Fruit fly (Drosophila melanogaster) whole organism, embryonic: ENCODE results near the gene CG12024.

Experiments
- Abd-B ChIP-seq: fragments of 200-800 bp; sonication (Bioruptor generic); optimal IDR thresholded peaks from 2 replicates; lab custom pipeline; 2018; ENCODE audit warnings: missing biosample characterization, mild to moderate bottlenecking, missing genetic modification characterization, moderate library complexity
- Antp ChIP-seq: fragments of 200-800 bp; sonication (Bioruptor generic); optimal IDR thresholded peaks from 3 replicates; lab custom pipeline; 2016; ENCODE audit warnings: missing biosample characterization, missing genetic modification characterization
- Atf6 ChIP-seq: fragments of 200-800 bp; sonication (Bioruptor generic); IDR thresholded peaks from 2 replicates; pipeline ENCODE4 v1.3.6; 2022; ENCODE audit warnings: missing biosample characterization, missing genetic modification characterization
- C15 ChIP-seq: fragments of 200-800 bp; sonication (Bioruptor generic); IDR thresholded peaks from 3 replicates; pipeline ENCODE4 v1.3.6; 2022; ENCODE audit warnings: missing biosample characterization, missing genetic modification characterization
- CG11093 ChIP-seq: fragments of 200-800 bp; sonication (Bioruptor generic); IDR thresholded peaks from 3 replicates; pipeline ENCODE4 v1.3.6; 2022; ENCODE audit warnings: missing biosample characterization, missing genetic modification characterization
- CG11247 ChIP-seq: fragments of 200-800 bp; sonication (Bioruptor generic); IDR thresholded peaks from 2 replicates; pipeline ENCODE4 v1.3.6; 2022; ENCODE audit warnings: missing biosample characterization, missing genetic modification characterization
- CG14441 ChIP-seq: fragments of 200-800 bp; sonication (Bioruptor generic); IDR thresholded peaks from 2 replicates; pipeline ENCODE4 v1.3.6; 2022; ENCODE audit warnings: missing biosample characterization, missing genetic modification characterization
- CG14667 ChIP-seq: fragments of 200-800 bp; sonication (Bioruptor generic); IDR thresholded peaks from 2 replicates; pipeline ENCODE4 v1.3.6; 2022; ENCODE audit warnings: missing biosample characterization, missing genetic modification characterization
- CG15011 ChIP-seq: fragments of 200-800 bp; sonication (Bioruptor generic); optimal IDR thresholded peaks from 3 replicates; lab custom pipeline; 2018; ENCODE audit warnings: missing biosample characterization, mild to moderate bottlenecking, missing genetic modification characterization
- CG17359 ChIP-seq: fragments of 200-800 bp; sonication (Bioruptor generic); optimal IDR thresholded peaks from 3 replicates; lab custom pipeline; 2018; ENCODE audit warnings: missing biosample characterization, mild to moderate bottlenecking, missing genetic modification characterization, moderate library complexity
- CG17568 ChIP-seq: fragments of 200-800 bp; sonication (Bioruptor generic); optimal IDR thresholded peaks from 2 replicates; lab custom pipeline; 2018; ENCODE audit warnings: missing biosample characterization, mild to moderate bottlenecking, missing genetic modification characterization, moderate library complexity
- CG18764 ChIP-seq: fragments of 200-800 bp; sonication (Bioruptor generic); optimal IDR thresholded peaks from 3 replicates; lab custom pipeline; 2016; ENCODE audit warnings: missing biosample characterization, missing genetic modification characterization
- CG2199 ChIP-seq: fragments of 200-800 bp; sonication (Bioruptor generic); IDR thresholded peaks from 3 replicates; pipeline ENCODE4 v1.3.6; 2022; ENCODE audit warnings: missing biosample characterization, missing genetic modification characterization
- CG2875 ChIP-seq: fragments of 200-800 bp; sonication (Bioruptor generic); optimal IDR thresholded peaks from 2 replicates; lab custom pipeline; 2017; ENCODE audit warnings: missing biosample characterization, mild to moderate bottlenecking, missing genetic modification characterization, missing genetic modification reagents
- CG31224 ChIP-seq: fragments of 200-800 bp; sonication (Bioruptor generic); IDR thresholded peaks from 2 replicates; pipeline ENCODE4 v1.3.6; 2022; ENCODE audit warnings: missing biosample characterization, missing genetic modification characterization
- CG31365 ChIP-seq: fragments of 200-800 bp; sonication (Bioruptor generic); optimal IDR thresholded peaks from 2 replicates; lab custom pipeline; 2018; ENCODE audit warnings: missing biosample characterization, mild to moderate bottlenecking, missing genetic modification characterization
- CG31388 ChIP-seq: fragments of 200-800 bp; sonication (Bioruptor generic); optimal IDR thresholded peaks from 2 replicates; lab custom pipeline; 2016; ENCODE audit warnings: missing biosample characterization, missing genetic modification characterization
- CG3281 ChIP-seq: fragments of 200-800 bp; sonication (Bioruptor generic); optimal IDR thresholded peaks from 3 replicates; lab custom pipeline; 2017; ENCODE audit warnings: missing biosample characterization, mild to moderate bottlenecking, missing genetic modification characterization
- CG3847 ChIP-seq: fragments of 200-800 bp; sonication (Bioruptor generic); IDR thresholded peaks from 2 replicates; pipeline ENCODE4 v1.3.6; 2022; ENCODE audit warnings: missing biosample characterization, missing genetic modification characterization
- CG6254 ChIP-seq: fragments of 200-800 bp; sonication (Bioruptor generic); optimal IDR thresholded peaks from 3 replicates; lab custom pipeline; 2017; ENCODE audit warnings: mild to moderate bottlenecking, missing biosample characterization, missing genetic modification reagents, missing genetic modification characterization
- CG6654 ChIP-seq: fragments of 200-800 bp; sonication (Bioruptor generic); optimal IDR thresholded peaks from 2 replicates; lab custom pipeline; 2017; ENCODE audit warnings: missing biosample characterization, mild to moderate bottlenecking, missing genetic modification characterization
- CG6689 ChIP-seq: fragments of 200-800 bp; sonication (Bioruptor generic); IDR thresholded peaks from 2 replicates; pipeline ENCODE4 v1.3.6; 2022; ENCODE audit warnings: missing biosample characterization, missing genetic modification characterization
- CG7271 ChIP-seq: fragments of 200-800 bp; sonication (Bioruptor generic); optimal IDR thresholded peaks from 2 replicates; lab custom pipeline; 2018; ENCODE audit warnings: missing biosample characterization, mild to moderate bottlenecking, missing genetic modification characterization, moderate library complexity
- CG7745 ChIP-seq: fragments of 200-800 bp; sonication (Bioruptor generic); optimal IDR thresholded peaks from 2 replicates; lab custom pipeline; 2018; ENCODE audit warnings: missing biosample characterization, mild to moderate bottlenecking, missing genetic modification characterization, moderate library complexity
- CG9797 ChIP-seq: fragments of 200-800 bp; sonication (Bioruptor generic); optimal IDR thresholded peaks from 3 replicates; lab custom pipeline; 2018; ENCODE audit warnings: missing biosample characterization, mild to moderate bottlenecking, missing genetic modification characterization
- Doc2 ChIP-seq: fragments of 200-800 bp; sonication (Bioruptor generic); IDR thresholded peaks from 2 replicates; pipeline ENCODE4 v1.3.6; 2022; ENCODE audit warnings: missing biosample characterization, missing genetic modification characterization
- Doc3 ChIP-seq: fragments of 200-800 bp; sonication (Bioruptor generic); IDR thresholded peaks from 3 replicates; pipeline ENCODE4 v1.3.6; 2022; ENCODE audit warnings: missing biosample characterization, missing genetic modification characterization; ENCODE audit not compliant: partially characterized antibody
- E2f2 ChIP-seq: fragments of 200-800 bp; sonication (Bioruptor generic); IDR thresholded peaks from 2 replicates; pipeline ENCODE4 v1.3.6; 2022; ENCODE audit warnings: missing biosample characterization, missing genetic modification characterization
- Ets65A ChIP-seq: fragments of 200-800 bp; sonication (Bioruptor generic); peaks from one replicate; lab custom pipeline; 2016; ENCODE audit warnings: missing biosample characterization, missing genetic modification characterization
- Hmx ChIP-seq: fragments of 200-800 bp; sonication (Bioruptor generic); optimal IDR thresholded peaks from 2 replicates; lab custom pipeline; 2016; ENCODE audit warnings: missing biosample characterization, missing genetic modification characterization
- Kr ChIP-seq: fragments of 200-800 bp; sonication (Bioruptor generic); optimal IDR thresholded peaks from 2 replicates; lab custom pipeline; 2017; ENCODE audit warnings: missing biosample characterization, mild to moderate bottlenecking, missing genetic modification characterization
- Pdp1 ChIP-seq, 2 experiments: fragments of 200-800 bp; sonication (Bioruptor generic); optimal IDR thresholded peaks; 3 replicates each; lab custom pipeline; 2016; ENCODE audit warnings: missing biosample characterization in 2 of 2, missing genetic modification characterization in 2 of 2, mild to moderate bottlenecking in 1 of 2, moderate library complexity in 1 of 2
- Poxn ChIP-seq: fragments of 200-800 bp; sonication (Bioruptor generic); IDR thresholded peaks from 2 replicates; pipeline ENCODE4 v1.3.6; 2022; ENCODE audit warnings: missing biosample characterization, missing genetic modification characterization
- Ravus ChIP-seq: fragments of 200-800 bp; sonication (Bioruptor generic); IDR thresholded peaks from 2 replicates; pipeline ENCODE4 v1.3.6; 2022; ENCODE audit warnings: missing biosample characterization, missing genetic modification characterization
- ac ChIP-seq: fragments of 200-800 bp; sonication (Bioruptor generic); optimal IDR thresholded peaks from 3 replicates; lab custom pipeline; 2017; ENCODE audit warnings: missing biosample characterization, mild to moderate bottlenecking, missing genetic modification characterization
- ase ChIP-seq: fragments of 200-800 bp; sonication (Bioruptor generic); IDR thresholded peaks from 3 replicates; pipeline ENCODE4 v1.3.6; 2022; ENCODE audit warnings: missing biosample characterization, missing genetic modification characterization
- cas ChIP-seq: fragments of 200-800 bp; sonication (Bioruptor generic); IDR thresholded peaks from 2 replicates; pipeline ENCODE4 v1.3.6; 2022; ENCODE audit warnings: missing biosample characterization, missing genetic modification characterization
- chn ChIP-seq: fragments of 200-800 bp; sonication (Bioruptor generic); optimal IDR thresholded peaks from 2 replicates; lab custom pipeline; 2016; ENCODE audit warnings: missing biosample characterization, missing genetic modification characterization
- esg ChIP-seq: fragments of 200-800 bp; sonication (Bioruptor generic); conservative IDR thresholded peaks from 2 replicates; pipeline ENCODE4 v1.3.6; 2022; ENCODE audit warnings: missing biosample characterization, missing genetic modification characterization
- her ChIP-seq: fragments of 200-800 bp; sonication (Bioruptor generic); optimal IDR thresholded peaks from 2 replicates; lab custom pipeline; 2016; ENCODE audit warnings: missing biosample characterization, missing genetic modification characterization
- odd ChIP-seq: fragments of 200-800 bp; sonication (Bioruptor generic); optimal IDR thresholded peaks from 2 replicates; lab custom pipeline; 2017; ENCODE audit warnings: missing biosample characterization, mild to moderate bottlenecking, missing genetic modification characterization
- prd ChIP-seq, 3 experiments: fragments of >200 bp in 2 of 3; fragments of 200-800 bp in 1 of 3; sonication (Bioruptor generic) in 1 of 3; optimal IDR thresholded peaks in 2 of 3; IDR thresholded peaks in 1 of 3; 2 replicates in 2 of 3; 3 replicates in 1 of 3; pipeline versions ENCODE4 v1.3.6 to Lab custom; 2017 to 2022; ENCODE audit warnings: missing biosample characterization in 1 of 3, missing genetic modification characterization in 1 of 3
- repo ChIP-seq: fragments of 200-800 bp; sonication (Bioruptor generic); optimal IDR thresholded peaks from 2 replicates; lab custom pipeline; 2016; ENCODE audit warnings: missing biosample characterization, missing genetic modification characterization
- salm ChIP-seq: fragments of 200-800 bp; sonication (Bioruptor generic); optimal IDR thresholded peaks from 2 replicates; lab custom pipeline; 2018; ENCODE audit warnings: missing biosample characterization, mild to moderate bottlenecking, missing genetic modification characterization
- sd ChIP-seq: fragments of 200-800 bp; sonication (Bioruptor generic); optimal IDR thresholded peaks from 3 replicates; lab custom pipeline; 2018; ENCODE audit warnings: missing biosample characterization, mild to moderate bottlenecking, missing genetic modification characterization, moderate library complexity
- seq ChIP-seq: fragments of 200-800 bp; sonication (Bioruptor generic); IDR thresholded peaks from 2 replicates; pipeline ENCODE4 v1.3.6; 2022; ENCODE audit warnings: missing biosample characterization, missing genetic modification characterization
- sim ChIP-seq: fragments of 200-800 bp; sonication (Bioruptor generic); IDR thresholded peaks from 2 replicates; pipeline ENCODE4 v1.3.6; 2022; ENCODE audit warnings: missing biosample characterization, missing genetic modification characterization
- sob ChIP-seq: fragments of 200-800 bp; sonication (Bioruptor generic); IDR thresholded peaks from 2 replicates; pipeline ENCODE4 v1.3.6; 2022; ENCODE audit warnings: missing biosample characterization, missing genetic modification characterization
- sr ChIP-seq: fragments of 200-800 bp; sonication (Bioruptor generic); IDR thresholded peaks from 3 replicates; pipeline ENCODE4 v1.3.6; 2022; ENCODE audit warnings: missing biosample characterization, missing genetic modification characterization
- tll ChIP-seq, 2 experiments: fragments of 200-800 bp in 1 of 2; fragments of >200 bp in 1 of 2; sonication (Bioruptor generic) in 1 of 2; optimal IDR thresholded peaks; 2 replicates each; lab custom pipeline; 2017 to 2019; ENCODE audit warnings: missing biosample characterization in 2 of 2, missing genetic modification characterization in 2 of 2, mild to moderate bottlenecking in 1 of 2, moderate library complexity in 1 of 2
- zen ChIP-seq: fragments of 200-800 bp; sonication (Bioruptor generic); optimal IDR thresholded peaks from 3 replicates; lab custom pipeline; 2018; ENCODE audit warnings: missing biosample characterization, mild to moderate bottlenecking, missing genetic modification characterization, moderate library complexity

CG12024 gene

DNA sequence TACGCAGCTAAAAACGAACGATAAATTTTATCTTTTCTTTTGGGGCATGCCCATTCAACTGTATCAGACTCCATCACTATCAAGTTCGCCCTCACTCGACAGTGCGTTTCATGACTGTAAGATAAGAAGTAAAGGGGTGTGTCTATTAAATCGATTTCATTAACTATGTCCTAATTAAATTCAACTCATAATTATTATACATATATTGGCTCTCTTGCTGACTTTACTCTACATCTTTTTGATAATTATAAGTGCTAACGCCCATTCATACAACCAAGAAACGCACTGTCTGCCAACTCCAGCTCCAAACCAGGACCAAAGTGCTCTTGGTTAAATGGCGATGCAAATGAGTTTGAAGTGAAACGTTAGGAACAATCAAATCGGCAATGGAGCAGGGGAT lies 11.9 kb downstream of the CG12024 start (continued):
- no peak for TF ChIP-seq Kr
- no peak for TF ChIP-seq Poxn
- TF ChIP-seq CG15011 (GFP tag; lab: Kevin White, UChicago), result no peak
- TF ChIP-seq CG11093, result no peak
- TF ChIP-seq esg (GFP tag; lab: Robert Waterston, UW), result no peak
- no peak for TF ChIP-seq E2f2 (GFP tag; lab: Robert Waterston, UW)
- TF ChIP-seq C15, result no peak
- peak; percentile 19; the same call in 1 of the 2 replicates for TF ChIP-seq CG11247 (GFP tag; lab: Robert Waterston, UW)
- no peak for TF ChIP-seq CG17568 (GFP tag; lab: Kevin White, UChicago)
- TF ChIP-seq tll (GFP tag; optimal IDR thresholded peaks at IDR 0.05; lab: Kevin White, UChicago), result no peak
- no peak for TF ChIP-seq CG3847
- peak; percentile 60 for TF ChIP-seq CG17359 (tag; lab: Kevin White, UChicago)
- TF ChIP-seq sob (GFP tag; lab: Robert Waterston, UW), result peak; percentile 74
- no peak for TF ChIP-seq CG31388 (GFP tag; lab: Kevin White, UChicago)
- TF ChIP-seq CG2875 (GFP tag; lab: Kevin White, UChicago), result no peak
- TF ChIP-seq repo (GFP tag; lab: Kevin White, UChicago), result no peak
- TF ChIP-seq prd (optimal IDR thresholded peaks at IDR 0.05; lab: Kevin White, UChicago), result no peak
- TF ChIP-seq prd (GFP tag; IDR thresholded peaks at IDR 0.05; lab: Robert Waterston, UW), result peak; percentile 56; the same call in 1 of the 3 replicates
- TF ChIP-seq CG7271 (tag; lab: Kevin White, UChicago), result no peak
- TF ChIP-seq her (GFP tag; lab: Kevin White, UChicago), result no peak
- no peak for TF ChIP-seq Pdp1 (GFP tag; optimal IDR thresholded peaks at IDR 0.05; lab: Kevin White, UChicago)
- TF ChIP-seq seq, result no peak
- 0 out of 2 replicates have a peak, but pooled peaks have one; percentile 20 for TF ChIP-seq sim (GFP tag; lab: Robert Waterston, UW)
- no peak for TF ChIP-seq CG7745 (tag; lab: Kevin White, UChicago)
- TF ChIP-seq sr (GFP tag; lab: Robert Waterston, UW), result no peak
- TF ChIP-seq Hmx (GFP tag; lab: Kevin White, UChicago), result no peak
- 0 out of 3 replicates have a peak, but pooled peaks have one; percentile 17 for TF ChIP-seq ase
- TF ChIP-seq CG14441, result 0 out of 2 replicates have a peak, but pooled peaks have one; percentile 36
- TF ChIP-seq CG14667 (GFP tag; lab: Robert Waterston, UW), result peak; percentile 26; the same call in 1 of the 2 replicates
- no peak for TF ChIP-seq CG6654
- TF ChIP-seq CG9797 (GFP tag; lab: Kevin White, UChicago), result no peak
- no peak for TF ChIP-seq CG31365 (tag; lab: Kevin White, UChicago)
- TF ChIP-seq Antp (GFP tag; lab: Kevin White, UChicago), result no peak
- TF ChIP-seq Ets65A (GFP tag; lab: Kevin White, UChicago), result no peak
- no peak for TF ChIP-seq CG18764
- no peak for TF ChIP-seq Abd-B (GFP tag; lab: Kevin White, UChicago)
- TF ChIP-seq CG3281 (GFP tag; lab: Kevin White, UChicago), result no peak
- no peak for TF ChIP-seq zen (tag; lab: Kevin White, UChicago)
- no peak for TF ChIP-seq Doc2 (GFP tag; lab: Robert Waterston, UW)
- TF ChIP-seq odd (GFP tag; lab: Kevin White, UChicago), result no peak
- TF ChIP-seq CG6254 (GFP tag; lab: Kevin White, UChicago), result no peak
- TF ChIP-seq cas, result no peak
- no peak for TF ChIP-seq chn (GFP tag; lab: Kevin White, UChicago)
- no peak for TF ChIP-seq sd (tag; lab: Kevin White, UChicago)
- TF ChIP-seq salm (tag; lab: Kevin White, UChicago), result no peak
- TF ChIP-seq ac (GFP tag; lab: Kevin White, UChicago), result no peak
- no peak for TF ChIP-seq Doc3 (GFP tag; lab: Robert Waterston, UW)
- no peak for TF ChIP-seq Ravus (GFP tag; lab: Robert Waterston, UW)
- TF ChIP-seq CG2199 (GFP tag; lab: Robert Waterston, UW), result no peak
- TF ChIP-seq Atf6, result no peak
- TF ChIP-seq CG31224, result 0 out of 2 replicates have a peak, but pooled peaks have one; percentile 22
- peak; percentile 55 for TF ChIP-seq CG6689
